Worm (Caenorhabditis elegans): ENCODE results near the gene F55D10.4.

The F55D10.4 gene

DNA sequence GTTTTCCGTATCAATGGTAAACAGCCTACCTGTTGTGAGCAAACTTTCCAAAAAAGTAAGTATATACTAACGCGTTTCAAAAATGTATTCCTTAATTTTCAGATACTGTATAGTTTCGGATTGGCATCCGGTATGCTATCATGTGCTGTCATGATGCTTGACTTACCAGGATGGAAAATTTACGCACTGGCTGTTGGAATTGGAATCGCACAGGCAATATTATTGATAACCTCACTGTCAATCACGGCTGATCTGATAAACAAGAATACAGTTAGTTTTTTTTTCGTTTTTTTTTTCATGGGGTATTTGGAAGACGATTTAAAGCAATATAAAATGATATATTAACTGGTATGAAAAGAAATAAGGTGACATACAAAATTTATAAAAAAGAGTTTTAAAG, 48.6 kb downstream of the F55D10.4 start:
- TF ChIP-seq tab-1 (GFP tag; IDR thresholded peaks at IDR 0.05) (no peak), T22C8.4 (GFP tag; IDR thresholded peaks at IDR 0.05) (no peak), klf-2 (GFP tag; conservative IDR thresholded peaks at IDR 0.05) (no peak), med-1 (GFP tag; optimal IDR thresholded peaks at IDR 0.05; ENCODE audit: insufficient read depth) (no peak), ztf-29 (GFP tag; IDR thresholded peaks at IDR 0.05) (no peak), ref-1 (GFP tag; conservative IDR thresholded peaks at IDR 0.05) (no peak), flt-1 (GFP tag; IDR thresholded peaks at IDR 0.05) (no peak), cog-1 (tag; optimal IDR thresholded peaks at IDR 0.05) (no peak), ztf-23 (GFP tag; IDR thresholded peaks at IDR 0.05) (no peak)

DNA sequence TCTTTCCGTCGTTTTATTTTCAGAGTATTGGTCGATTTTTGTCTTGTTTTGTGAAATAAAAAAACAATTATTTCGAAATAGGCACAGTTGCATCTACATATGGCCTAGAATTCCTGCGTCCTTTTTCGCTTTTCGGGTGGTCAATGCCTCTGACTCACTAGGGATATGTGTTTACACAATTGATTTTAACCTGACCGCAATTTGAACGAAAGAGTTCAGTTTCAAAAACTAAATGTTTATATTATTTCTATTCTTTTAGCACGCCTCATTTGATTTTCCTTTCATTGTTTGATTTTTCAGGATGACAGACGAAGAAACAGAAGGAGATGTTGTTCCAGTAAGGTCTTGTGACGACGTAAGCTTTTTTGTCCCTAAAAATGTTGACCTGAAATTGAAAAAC, 52.7 kb downstream of the F55D10.4 start, which contains the start of gene mfsd-12:
TSS of gene mfsd-12 (plus strand) at position 301 of the 400 bp plus-strand sequence.
- no peak for TF ChIP-seq flt-1 (GFP tag; IDR thresholded peaks at IDR 0.05)
- TF ChIP-seq klf-2 (GFP tag; conservative IDR thresholded peaks at IDR 0.05) = no peak
- TF ChIP-seq T22C8.4 (GFP tag; IDR thresholded peaks at IDR 0.05) = no peak
- no peak for TF ChIP-seq cog-1 (tag; optimal IDR thresholded peaks at IDR 0.05)
- no peak for TF ChIP-seq ref-1 (GFP tag; conservative IDR thresholded peaks at IDR 0.05)
- TF ChIP-seq med-1 (GFP tag; optimal IDR thresholded peaks at IDR 0.05; ENCODE audit: insufficient read depth) = no peak
- no peak for TF ChIP-seq ztf-29 (GFP tag; IDR thresholded peaks at IDR 0.05)
- no peak for TF ChIP-seq tab-1 (GFP tag; IDR thresholded peaks at IDR 0.05)
- TF ChIP-seq ztf-23 (GFP tag; IDR thresholded peaks at IDR 0.05) = no peak
